Worm (Caenorhabditis elegans): Measurements from ENCODE around the gene spp-12.

- no peak for TF ChIP-seq lin-38 (GFP tag; IDR thresholded peaks at IDR 0.05)
- no peak for TF ChIP-seq nhr-237 (tag; optimal IDR thresholded peaks at IDR 0.05)
- no peak for TF ChIP-seq hif-1 (tag; optimal IDR thresholded peaks at IDR 0.05)
- no peak for TF ChIP-seq nhr-25 (tag; optimal IDR thresholded peaks at IDR 0.05; ENCODE audit: borderline replicate concordance, insufficient read depth)
- TF ChIP-seq ztf-11 (tag; optimal IDR thresholded peaks at IDR 0.05): no peak
- TF ChIP-seq tra-1 (GFP tag; IDR thresholded peaks at IDR 0.05): no peak
- TF ChIP-seq daf-16 (GFP tag; optimal IDR thresholded peaks at IDR 0.05): no peak
- no peak for TF ChIP-seq daf-16 (tag; optimal IDR thresholded peaks at IDR 0.05)
Observed at ce11 chrV:13889516-13889915, at the start of gene spp-12.
